Worm (Caenorhabditis elegans) whole organism, late embryonic: ENCODE data around the gene srz-75.

Experiments
- C38D4.7 ChIP-seq: fragments of 200-800 bp; sonication (Bioruptor generic); optimal IDR thresholded peaks from 2 replicates; lab custom pipeline; 2018; ENCODE audit warnings: mild to moderate bottlenecking, missing genetic modification characterization, moderate library complexity, missing compliant biosample characterization
- K02D7.2 ChIP-seq: sonication (generic microtip); optimal IDR thresholded peaks from 2 replicates; lab custom pipeline; 2017; ENCODE audit warnings: mild to moderate bottlenecking, missing genetic modification characterization, missing compliant biosample characterization
- K09A11.1 ChIP-seq: sonication (generic microtip); optimal IDR thresholded peaks from 2 replicates; lab custom pipeline; 2017; ENCODE audit warnings: antibody characterized with exemption, mild to moderate bottlenecking, missing genetic modification characterization, missing compliant biosample characterization; ENCODE audit not compliant: insufficient read depth
- T23F11.4 ChIP-seq: fragments of 200-800 bp; sonication (Bioruptor generic); optimal IDR thresholded peaks from 2 replicates; lab custom pipeline; 2018; ENCODE audit warnings: mild to moderate bottlenecking, missing genetic modification characterization, missing compliant biosample characterization
- Y22D7AL.16 ChIP-seq: sonication (generic microtip); optimal IDR thresholded peaks from 2 replicates; lab custom pipeline; 2016; ENCODE audit warnings: missing genetic modification characterization, missing compliant biosample characterization
- ahr-1 ChIP-seq: sonication (generic microtip); optimal IDR thresholded peaks from 2 replicates; lab custom pipeline; 2016; ENCODE audit warnings: missing genetic modification characterization, missing compliant biosample characterization
- ceh-18 ChIP-seq: sonication (generic microtip); optimal IDR thresholded peaks from 2 replicates; lab custom pipeline; 2016; ENCODE audit warnings: missing genetic modification characterization, missing compliant biosample characterization
- ceh-2 ChIP-seq: sonication (generic microtip); optimal IDR thresholded peaks from 2 replicates; lab custom pipeline; 2016; ENCODE audit warnings: missing genotype, missing genetic modification characterization, missing compliant biosample characterization
- ceh-24 ChIP-seq: sonication (generic microtip); optimal IDR thresholded peaks from 2 replicates; lab custom pipeline; 2016; ENCODE audit warnings: mild to moderate bottlenecking, missing genetic modification characterization, missing compliant biosample characterization
- ceh-45 ChIP-seq: fragments of 200-800 bp; sonication (Bioruptor generic); IDR thresholded peaks from 2 replicates; pipeline ENCODE4 v1.3.6; 2022; ENCODE audit warnings: missing genetic modification reagents, missing genetic modification characterization, missing compliant biosample characterization
- ceh-48 ChIP-seq: sonication (generic microtip); optimal IDR thresholded peaks from 2 replicates; lab custom pipeline; 2016; ENCODE audit warnings: missing genetic modification characterization, inconsistent platforms, missing compliant biosample characterization
- ceh-9 ChIP-seq: sonication (generic microtip); optimal IDR thresholded peaks from 2 replicates; lab custom pipeline; 2016; ENCODE audit warnings: mild to moderate bottlenecking, missing genetic modification characterization, inconsistent platforms, missing compliant biosample characterization
- dmd-4 ChIP-seq: sonication (generic microtip); optimal IDR thresholded peaks from 2 replicates; lab custom pipeline; 2016; ENCODE audit warnings: borderline replicate concordance, missing genetic modification characterization, missing compliant biosample characterization
- dve-1 ChIP-seq: sonication (generic microtip); optimal IDR thresholded peaks from 2 replicates; lab custom pipeline; 2017; ENCODE audit warnings: antibody characterized with exemption, mild to moderate bottlenecking, missing genetic modification characterization, missing compliant biosample characterization
- elt-2 ChIP-seq: sonication (generic microtip); optimal IDR thresholded peaks from 2 replicates; lab custom pipeline; 2016; ENCODE audit warnings: missing genetic modification reagents, missing genetic modification characterization, missing compliant biosample characterization
- eyg-1 ChIP-seq: sonication (generic microtip); optimal IDR thresholded peaks from 2 replicates; lab custom pipeline; 2016; ENCODE audit warnings: missing genotype, missing genetic modification characterization, missing compliant biosample characterization
- fax-1 ChIP-seq: sonication (generic microtip); optimal IDR thresholded peaks from 2 replicates; lab custom pipeline; 2016; ENCODE audit warnings: missing genotype, missing genetic modification characterization, missing compliant biosample characterization
- fkh-6 ChIP-seq: sonication (generic microtip); optimal IDR thresholded peaks from 2 replicates; lab custom pipeline; 2016; ENCODE audit warnings: missing genetic modification characterization, missing compliant biosample characterization
- hlh-13 ChIP-seq: fragments of 200-800 bp; sonication (Bioruptor generic); optimal IDR thresholded peaks from 2 replicates; lab custom pipeline; 2018; ENCODE audit warnings: mild to moderate bottlenecking, missing genetic modification characterization, missing compliant biosample characterization
- hlh-15 ChIP-seq: sonication (generic microtip); optimal IDR thresholded peaks from 2 replicates; lab custom pipeline; 2016; ENCODE audit warnings: missing genetic modification characterization, missing compliant biosample characterization
- hlh-8 ChIP-seq: sonication (generic microtip); optimal IDR thresholded peaks from 2 replicates; lab custom pipeline; 2016; ENCODE audit warnings: missing genotype, missing genetic modification characterization, missing compliant biosample characterization
- lim-6 ChIP-seq: sonication (generic microtip); optimal IDR thresholded peaks from 2 replicates; lab custom pipeline; 2016; ENCODE audit warnings: missing genetic modification characterization, missing compliant biosample characterization
- madf-2 ChIP-seq: sonication (generic microtip); optimal IDR thresholded peaks from 2 replicates; lab custom pipeline; 2017; ENCODE audit warnings: missing genetic modification characterization, missing compliant biosample characterization
- nfya-1 ChIP-seq: sonication (generic microtip); optimal IDR thresholded peaks from 2 replicates; lab custom pipeline; 2017; ENCODE audit warnings: missing genetic modification characterization, mild to moderate bottlenecking, missing compliant biosample characterization, antibody characterized with exemption, moderate library complexity
- nhr-232 ChIP-seq: sonication (generic microtip); optimal IDR thresholded peaks from 2 replicates; lab custom pipeline; 2016; ENCODE audit warnings: missing genetic modification characterization, missing compliant biosample characterization
- odd-2 ChIP-seq: sonication (generic microtip); optimal IDR thresholded peaks from 2 replicates; lab custom pipeline; 2017; ENCODE audit warnings: antibody characterized with exemption, mild to moderate bottlenecking, missing genetic modification characterization, missing compliant biosample characterization
- pag-3 ChIP-seq: sonication (generic microtip); optimal IDR thresholded peaks from 2 replicates; lab custom pipeline; 2016; ENCODE audit warnings: missing compliant biosample characterization, missing genetic modification characterization, borderline replicate concordance
- pat-9 ChIP-seq: fragments of 200-800 bp; sonication (Bioruptor generic); optimal IDR thresholded peaks from 2 replicates; lab custom pipeline; 2018; ENCODE audit warnings: mild to moderate bottlenecking, missing genetic modification characterization, moderate library complexity, missing compliant biosample characterization
- pqm-1 ChIP-seq: sonication (generic microtip); optimal IDR thresholded peaks from 2 replicates; lab custom pipeline; 2016; ENCODE audit warnings: missing genetic modification characterization, missing compliant biosample characterization
- pros-1 ChIP-seq: fragments of 150-350 bp; optimal IDR thresholded peaks from 2 replicates; lab custom pipeline; 2014; ENCODE audit warnings: missing biosample characterization, missing genetic modification reagents, missing genetic modification characterization
- sdc-2 ChIP-seq: sonication (generic microtip); optimal IDR thresholded peaks from 2 replicates; lab custom pipeline; 2016; ENCODE audit warnings: missing genotype, missing genetic modification characterization, missing compliant biosample characterization
- sox-2 ChIP-seq: fragments of 200-800 bp; sonication (Bioruptor generic); IDR thresholded peaks from 2 replicates; pipeline ENCODE4 v1.3.6; 2022; ENCODE audit warnings: missing genetic modification reagents, missing genetic modification characterization, missing compliant biosample characterization
- sox-4 ChIP-seq: sonication (generic microtip); optimal IDR thresholded peaks from 2 replicates; lab custom pipeline; 2017; ENCODE audit warnings: mild to moderate bottlenecking, missing genetic modification characterization, inconsistent platforms, missing compliant biosample characterization
- syd-9 ChIP-seq: sonication (generic microtip); optimal IDR thresholded peaks from 2 replicates; lab custom pipeline; 2016; ENCODE audit warnings: mild to moderate bottlenecking, missing genetic modification characterization, moderate library complexity, missing compliant biosample characterization
- tbx-7 ChIP-seq: sonication (generic microtip); optimal IDR thresholded peaks from 2 replicates; lab custom pipeline; 2016; ENCODE audit warnings: missing genotype, missing genetic modification characterization, missing compliant biosample characterization
- ttx-3 ChIP-seq: sonication (generic microtip); optimal IDR thresholded peaks from 2 replicates; lab custom pipeline; 2016; ENCODE audit warnings: missing genetic modification reagents, missing genetic modification characterization, missing compliant biosample characterization
- unc-3 ChIP-seq, 2 experiments: fragments of 200-800 bp in 1 of 2; sonication (Bioruptor generic) in 1 of 2; sonication (generic microtip) in 1 of 2; conservative IDR thresholded peaks in 1 of 2; optimal IDR thresholded peaks in 1 of 2; 2 replicates each; pipeline versions ENCODE4 v1.3.6 to Lab custom; 2016 to 2022; ENCODE audit warnings: missing compliant biosample characterization in 2 of 2, missing genetic modification characterization in 2 of 2, missing genetic modification reagents in 1 of 2
- unc-42 ChIP-seq: sonication (generic microtip); optimal IDR thresholded peaks from 2 replicates; lab custom pipeline; 2016; ENCODE audit warnings: missing genotype, missing genetic modification characterization, missing compliant biosample characterization
- unc-55 ChIP-seq: sonication (generic microtip); optimal IDR thresholded peaks from 2 replicates; lab custom pipeline; 2017; ENCODE audit warnings: missing biosample characterization, missing genetic modification reagents, missing genetic modification characterization
- unc-86 ChIP-seq: sonication (generic microtip); optimal IDR thresholded peaks from 2 replicates; lab custom pipeline; 2016; ENCODE audit warnings: missing genetic modification characterization, missing compliant biosample characterization
- zip-5 ChIP-seq: sonication (generic microtip); optimal IDR thresholded peaks from 2 replicates; lab custom pipeline; 2016; ENCODE audit warnings: missing genetic modification characterization, missing compliant biosample characterization
- ztf-16 ChIP-seq: sonication (generic microtip); optimal IDR thresholded peaks from 2 replicates; lab custom pipeline; 2017; ENCODE audit warnings: missing genetic modification characterization, missing compliant biosample characterization

Gene srz-75

ce11 chrIV:16293889-16294288 is 3.2 kb upstream of the srz-75 start:
- TF ChIP-seq elt-2 (peak; percentile 37), fax-1 (tag; lab: Kevin White, UChicago) (no peak)

- no peak for TF ChIP-seq ceh-18
- no peak for TF ChIP-seq sdc-2 (tag; lab: Kevin White, UChicago)
- no peak for TF ChIP-seq sox-2 (GFP tag; lab: Robert Waterston, UW)
- TF ChIP-seq pat-9 (tag; lab: Kevin White, UChicago): no peak
- TF ChIP-seq ceh-24 (tag; lab: Kevin White, UChicago): no peak
- no peak for TF ChIP-seq pag-3 (tag; lab: Kevin White, UChicago)
- TF ChIP-seq eyg-1 (tag; lab: Kevin White, UChicago): no peak
- TF ChIP-seq nhr-232 (tag; lab: Kevin White, UChicago): no peak
- no peak for TF ChIP-seq ceh-48 (tag; lab: Kevin White, UChicago)
- TF ChIP-seq zip-5: no peak
- TF ChIP-seq dve-1 (tag; lab: Kevin White, UChicago): no peak
- no peak for TF ChIP-seq syd-9 (tag; lab: Kevin White, UChicago)
- no peak for TF ChIP-seq ahr-1 (tag; lab: Kevin White, UChicago)
- no peak for TF ChIP-seq C38D4.7 (GFP tag; lab: Kevin White, UChicago)
- TF ChIP-seq hlh-13 (GFP tag; lab: Kevin White, UChicago): no peak
- TF ChIP-seq unc-86 (tag; lab: Kevin White, UChicago): no peak
- no peak for TF ChIP-seq pqm-1 (tag; lab: Kevin White, UChicago)
These were observed 10.0 kb downstream of the srz-75 start, which contains the start of gene clec-191 for ce11 chrIV:16280614-16281013. TSS of gene clec-191 (minus strand) at chrIV:16280714.

- TF ChIP-seq unc-42 (tag; lab: Kevin White, UChicago) (no peak), unc-3 (GFP tag; conservative IDR thresholded peaks at IDR 0.05; lab: Robert Waterston, UW) (no peak), unc-3 (tag; optimal IDR thresholded peaks at IDR 0.05; lab: Kevin White, UChicago) (no peak), nfya-1 (tag; lab: Kevin White, UChicago) (no peak), ttx-3 (tag; lab: Kevin White, UChicago) (no peak), Y22D7AL.16 (tag; lab: Kevin White, UChicago) (no peak), tbx-7 (tag; lab: Kevin White, UChicago) (no peak), K09A11.1 (tag; lab: Kevin White, UChicago) (no peak), zip-5 (no peak), T23F11.4 (GFP tag; lab: Kevin White, UChicago) (no peak), pag-3 (tag; lab: Kevin White, UChicago) (no peak), C38D4.7 (GFP tag; lab: Kevin White, UChicago) (no peak), sox-2 (GFP tag; lab: Robert Waterston, UW) (no peak), ceh-2 (no peak), hlh-15 (tag; lab: Kevin White, UChicago) (no peak)
These were observed 12.7 kb downstream of the srz-75 start, which contains the start of gene ccch-2 for ce11 chrIV:16277902-16278301. TSS of gene ccch-2 (plus strand) at chrIV:16278202.

ce11 chrIV:16277291-16277690 is 13.4 kb downstream of the srz-75 start, which contains the start of gene F38C2.7:
TSS of gene F38C2.7 (minus strand) at chrIV:16277391.
- TF ChIP-seq ztf-16 (tag; lab: Kevin White, UChicago) (no peak), lim-6 (tag; lab: Kevin White, UChicago) (no peak), odd-2 (tag; lab: Kevin White, UChicago) (no peak), pros-1 (tag; lab: Kevin White, UChicago) (no peak), elt-2 (no peak), sox-4 (tag; lab: Kevin White, UChicago) (no peak), ceh-45 (GFP tag; lab: Robert Waterston, UW) (no peak), pqm-1 (tag; lab: Kevin White, UChicago) (no peak), unc-55 (GFP tag; lab: Kevin White, UChicago) (no peak), ahr-1 (tag; lab: Kevin White, UChicago) (no peak), madf-2 (tag; lab: Kevin White, UChicago) (no peak), ceh-9 (tag; lab: Kevin White, UChicago) (no peak), dmd-4 (tag; lab: Kevin White, UChicago) (no peak), hlh-8 (tag; lab: Kevin White, UChicago) (no peak), ttx-3 (tag; lab: Kevin White, UChicago) (no peak), K02D7.2 (tag; lab: Kevin White, UChicago) (no peak), unc-3 (GFP tag; conservative IDR thresholded peaks at IDR 0.05; lab: Robert Waterston, UW) (no peak), unc-3 (tag; optimal IDR thresholded peaks at IDR 0.05; lab: Kevin White, UChicago) (no peak), fkh-6 (tag; lab: Kevin White, UChicago) (no peak), syd-9 (tag; lab: Kevin White, UChicago) (no peak)
- TF ChIP-seq, all 69 proteins: peak for 0
